Fruit fly (Drosophila melanogaster): ENCODE measurements around the gene CG11891.

Gene CG11891

dm6 chr3R:25247379-25247869 lies 22.6 kb upstream of the CG11891 start, which contains the start of the genes RpS27 and Nup37 (continued):
- TF ChIP-seq CG15336 (GFP tag; IDR thresholded peaks at IDR 0.05) = 0 out of 2 replicates have a peak, but pooled peaks have one; percentile 24
- peak; percentile 98 for TF ChIP-seq CG3919 (GFP tag; optimal IDR thresholded peaks at IDR 0.05)
- peak; percentile 91 for TF ChIP-seq Smox (GFP tag; optimal IDR thresholded peaks at IDR 0.05)
- peak; percentile 87 for TF ChIP-seq CG10669 (GFP tag; optimal IDR thresholded peaks at IDR 0.05)
- TF ChIP-seq fkh (GFP tag; optimal IDR thresholded peaks at IDR 0.05) = peak; percentile 94
- TF ChIP-seq Sox15 (GFP tag; optimal IDR thresholded peaks at IDR 0.05) = peak; percentile 92
- peak; percentile 96 for TF ChIP-seq Eip75B (GFP tag; optimal IDR thresholded peaks at IDR 0.05)
- TF ChIP-seq CG9139 (GFP tag; optimal IDR thresholded peaks at IDR 0.05) = peak; percentile 94

- TF ChIP-seq fkh (GFP tag; optimal IDR thresholded peaks at IDR 0.05) (no peak), CG31627 (GFP tag; optimal IDR thresholded peaks at IDR 0.05) (peak; percentile 4), CG11902 (GFP tag; optimal IDR thresholded peaks at IDR 0.05) (no peak), fd59A (GFP tag; optimal IDR thresholded peaks at IDR 0.05) (no peak), esn (GFP tag; optimal IDR thresholded peaks at IDR 0.05) (peak; percentile 37), CG9139 (GFP tag; optimal IDR thresholded peaks at IDR 0.05) (no peak), CG1621 (tag; optimal IDR thresholded peaks at IDR 0.05) (no peak)
These were observed 20.6 kb upstream of the CG11891 start, which contains the start of gene Nup358 for dm6 chr3R:25249145-25250141. TSS of gene Nup358 (plus strand) at chr3R:25249348.

- TF ChIP-seq cyc (GFP tag; optimal IDR thresholded peaks at IDR 0.05) (peak; percentile 97), CG16779 (tag; optimal IDR thresholded peaks at IDR 0.05) (no peak), CG3032 (tag; optimal IDR thresholded peaks at IDR 0.05) (peak; percentile 98), Sox15 (GFP tag; optimal IDR thresholded peaks at IDR 0.05) (peak; percentile 96), salr (GFP tag; optimal IDR thresholded peaks at IDR 0.05) (peak in 1 of 2 experiments; percentile 93), Sox14 (GFP tag; optimal IDR thresholded peaks at IDR 0.05) (peak; percentile 97), Eip75B (GFP tag; optimal IDR thresholded peaks at IDR 0.05) (peak; percentile 95), achi (GFP tag; optimal IDR thresholded peaks at IDR 0.05) (peak; percentile 97), lz (GFP tag; optimal IDR thresholded peaks at IDR 0.05) (peak; percentile 98), CG6276 (GFP tag; optimal IDR thresholded peaks at IDR 0.05) (no peak), CG6854 (GFP tag; optimal IDR thresholded peaks at IDR 0.05) (peak; percentile 76), CG10631 (GFP tag; optimal IDR thresholded peaks at IDR 0.05) (peak; percentile 98), CG10669 (GFP tag; optimal IDR thresholded peaks at IDR 0.05) (peak; percentile 94), Hr38 (GFP tag; optimal IDR thresholded peaks at IDR 0.05) (peak; percentile 82), svp (GFP tag) (peak; percentile 99), vri (GFP tag; optimal IDR thresholded peaks at IDR 0.05) (peak; percentile 94), fkh (GFP tag; optimal IDR thresholded peaks at IDR 0.05) (peak; percentile 86), Hr39 (GFP tag; optimal IDR thresholded peaks at IDR 0.05) (peak; percentile 98), CG9139 (GFP tag; optimal IDR thresholded peaks at IDR 0.05) (no peak), Hr4 (GFP tag; optimal IDR thresholded peaks at IDR 0.05) (peak; percentile 97), fd59A (GFP tag; optimal IDR thresholded peaks at IDR 0.05) (peak; percentile 91), net (GFP tag; optimal IDR thresholded peaks at IDR 0.05) (peak; percentile 94), CG3919 (GFP tag; optimal IDR thresholded peaks at IDR 0.05) (peak; percentile 96), Sox102F (GFP tag; optimal IDR thresholded peaks at IDR 0.05) (no peak), Met (GFP tag; optimal IDR thresholded peaks at IDR 0.05) (peak; percentile 97), Eip78C (GFP tag) (peak; percentile 98), Smox (GFP tag; optimal IDR thresholded peaks at IDR 0.05) (peak; percentile 97), CG8319 (GFP tag; optimal IDR thresholded peaks at IDR 0.05) (peak; percentile 93), CG6163 (GFP tag; IDR thresholded peaks at IDR 0.05) (peak; percentile 98), CG4318 (GFP tag; optimal IDR thresholded peaks at IDR 0.05) (no peak), pdm3 (GFP tag; optimal IDR thresholded peaks at IDR 0.05) (peak; percentile 97), CG1621 (tag; optimal IDR thresholded peaks at IDR 0.05) (peak; percentile 93), fd85E (GFP tag; optimal IDR thresholded peaks at IDR 0.05) (no peak), CG11762 (GFP tag; optimal IDR thresholded peaks at IDR 0.05; ENCODE audit: insufficient read depth) (peak; percentile 90), acj6 (GFP tag; optimal IDR thresholded peaks at IDR 0.05) (peak; percentile 97), OdsH (GFP tag; optimal IDR thresholded peaks at IDR 0.05) (peak; percentile 97), CG15336 (GFP tag; IDR thresholded peaks at IDR 0.05) (peak; percentile 93), topi (GFP tag; optimal IDR thresholded peaks at IDR 0.05) (peak; percentile 97), Ets96B (tag; optimal IDR thresholded peaks at IDR 0.05) (peak; percentile 94)
These were observed 11.3 kb upstream of the CG11891 start, which contains the start of gene CG11857 for dm6 chr3R:25258628-25259240. TSS of gene CG11857 (plus strand) at chr3R:25258898.
